Fruit fly (Drosophila melanogaster): Measurements from ENCODE around the gene CG44140.
"Not testable (repeated sequence)": the region's sequence is repeated elsewhere in the genome, so short reads cannot be mapped to it uniquely, and the experiment has no call there.

- not testable (repeated sequence) for TF ChIP-seq psq, ttk, Myc, h, Sin3A, insv (optimal IDR thresholded peaks at IDR 0.05)
These were observed 18.3 kb downstream of the CG44140 start, which contains the start of gene CG43923 for dm6 chr2L:15676002-15676401.

All from Kc167 (cell line).